Worm (Caenorhabditis elegans) whole organism, midembryonic: ENCODE measurements around the gene C43C3.4.

ENCODE experiments used
- T22C8.4 ChIP-seq: fragments of 200-800 bp; sonication (Bioruptor generic); IDR thresholded peaks from 2 replicates; pipeline ENCODE4 v1.3.6; 2022; ENCODE audit warnings: missing genetic modification characterization, missing compliant biosample characterization
- cog-1 ChIP-seq: sonication (generic microtip); optimal IDR thresholded peaks from 2 replicates; lab custom pipeline; 2016; ENCODE audit warnings: missing genetic modification characterization, missing compliant biosample characterization
- flt-1 ChIP-seq: fragments of 200-800 bp; sonication (Bioruptor generic); IDR thresholded peaks from 2 replicates; pipeline ENCODE4 v1.3.6; 2022; ENCODE audit warnings: missing genetic modification characterization, missing compliant biosample characterization
- klf-2 ChIP-seq: fragments of 200-800 bp; sonication (Bioruptor generic); conservative IDR thresholded peaks from 2 replicates; pipeline ENCODE4 v1.3.6; 2022; ENCODE audit warnings: missing genetic modification reagents, missing genetic modification characterization, missing compliant biosample characterization
- med-1 ChIP-seq: sonication (generic microtip); optimal IDR thresholded peaks from 2 replicates; lab custom pipeline; 2017; ENCODE audit warnings: missing genetic modification characterization, mild to moderate bottlenecking, missing compliant biosample characterization, antibody characterized with exemption, missing genetic modification reagents; ENCODE audit not compliant: insufficient read depth
- ref-1 ChIP-seq: fragments of 200-800 bp; sonication (Bioruptor generic); conservative IDR thresholded peaks from 2 replicates; pipeline ENCODE4 v1.3.6; 2022; ENCODE audit warnings: missing genetic modification reagents, missing genetic modification characterization, missing compliant biosample characterization
- tab-1 ChIP-seq: fragments of 200-800 bp; sonication (Bioruptor generic); IDR thresholded peaks from 2 replicates; pipeline ENCODE4 v1.3.6; 2022; ENCODE audit warnings: missing genetic modification characterization, missing compliant biosample characterization
- ztf-23 ChIP-seq: fragments of 200-800 bp; sonication (Bioruptor generic); IDR thresholded peaks from 2 replicates; pipeline ENCODE4 v1.3.6; 2022; ENCODE audit warnings: missing genetic modification reagents, missing genetic modification characterization, missing compliant biosample characterization
- ztf-29 ChIP-seq: fragments of 200-800 bp; sonication (Bioruptor generic); IDR thresholded peaks from 2 replicates; pipeline ENCODE4 v1.3.6; 2022; ENCODE audit warnings: missing genetic modification reagents, missing genetic modification characterization, missing compliant biosample characterization

The C43C3.4 gene

DNA sequence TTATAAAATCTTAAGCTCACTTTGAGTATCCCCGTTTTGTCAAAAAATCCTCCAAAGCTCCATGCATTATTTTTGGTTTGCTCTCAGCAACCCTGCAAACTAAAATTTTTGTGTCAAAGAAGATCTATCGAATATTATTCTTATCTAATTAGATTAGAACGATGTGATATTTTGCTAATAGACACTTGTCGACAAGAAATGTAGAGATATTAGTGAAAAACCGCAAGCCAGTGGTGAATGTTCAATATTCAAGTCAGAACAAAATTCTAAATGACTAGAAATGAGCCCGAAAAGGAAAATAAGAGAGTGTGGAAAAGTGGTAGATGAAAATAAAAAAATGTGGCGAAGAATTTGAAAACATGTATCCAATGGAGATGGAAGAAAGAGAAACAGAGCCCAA lies at the start of gene C43C3.4:
TSS of gene C43C3.4 (minus strand) at position 101 of the 400 bp plus-strand sequence.
- TF ChIP-seq ztf-29 (GFP tag; lab: Robert Waterston, UW) (no peak), ref-1 (GFP tag; lab: Robert Waterston, UW) (no peak), med-1 (no peak), flt-1 (no peak), tab-1 (GFP tag; lab: Robert Waterston, UW) (no peak), ztf-23 (GFP tag; lab: Robert Waterston, UW) (no peak), cog-1 (tag; lab: Kevin White, UChicago) (no peak), T22C8.4 (GFP tag; lab: Robert Waterston, UW) (no peak), klf-2 (GFP tag; lab: Robert Waterston, UW) (no peak)

DNA sequence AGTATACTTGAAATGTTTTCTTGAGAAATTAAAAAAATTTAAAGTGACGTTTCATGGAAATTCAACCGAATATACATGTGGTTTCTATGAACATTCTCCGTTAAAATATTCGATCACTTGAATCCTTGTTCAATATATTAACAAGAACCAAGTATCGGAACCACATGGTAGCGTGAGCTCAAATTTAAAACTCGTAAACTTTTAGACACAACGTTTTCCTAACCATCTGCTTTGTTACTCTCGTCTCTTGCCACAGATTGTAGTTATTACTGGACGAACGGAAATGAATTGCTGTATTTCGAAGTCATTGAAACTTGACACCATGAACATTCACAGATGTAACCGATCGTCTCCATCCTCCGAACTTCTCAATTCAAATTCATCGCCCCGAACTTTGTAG lies 44.4 kb upstream of the C43C3.4 start:
- TF ChIP-seq flt-1 (no peak), ztf-23 (GFP tag; lab: Robert Waterston, UW) (no peak), tab-1 (GFP tag; lab: Robert Waterston, UW) (no peak), med-1 (no peak), cog-1 (tag; lab: Kevin White, UChicago) (no peak), T22C8.4 (GFP tag; lab: Robert Waterston, UW) (no peak), klf-2 (GFP tag; lab: Robert Waterston, UW) (no peak), ref-1 (GFP tag; lab: Robert Waterston, UW) (no peak), ztf-29 (GFP tag; lab: Robert Waterston, UW) (no peak)

DNA sequence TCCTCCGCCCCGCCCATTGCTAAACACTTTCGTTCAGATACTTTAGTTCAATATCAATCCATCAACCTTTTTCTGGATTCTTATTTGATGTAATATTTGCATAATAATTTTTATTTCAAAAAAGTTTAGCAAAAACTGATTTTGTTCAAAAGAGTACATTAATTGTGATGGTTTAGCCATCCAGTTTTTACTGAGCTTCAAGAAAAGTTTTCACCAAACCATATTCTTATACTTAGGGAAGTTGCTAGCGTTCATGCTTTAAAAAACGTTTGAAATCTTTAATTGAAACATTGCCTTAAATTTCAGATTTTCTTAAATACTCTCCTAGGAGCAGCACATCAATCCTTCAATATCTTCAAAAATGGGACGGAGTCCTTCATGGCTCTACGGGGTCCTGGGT lies 42.6 kb upstream of the C43C3.4 start, which contains the start of gene him-4:
TSS of gene him-4 (plus strand) at position 301 of the 400 bp plus-strand sequence.
- TF ChIP-seq ztf-23 (GFP tag; lab: Robert Waterston, UW) (no peak), ref-1 (GFP tag; lab: Robert Waterston, UW) (no peak), cog-1 (tag; lab: Kevin White, UChicago) (no peak), klf-2 (GFP tag; lab: Robert Waterston, UW) (no peak), tab-1 (GFP tag; lab: Robert Waterston, UW) (no peak), T22C8.4 (GFP tag; lab: Robert Waterston, UW) (no peak), ztf-29 (GFP tag; lab: Robert Waterston, UW) (no peak), med-1 (no peak), flt-1 (no peak)

DNA sequence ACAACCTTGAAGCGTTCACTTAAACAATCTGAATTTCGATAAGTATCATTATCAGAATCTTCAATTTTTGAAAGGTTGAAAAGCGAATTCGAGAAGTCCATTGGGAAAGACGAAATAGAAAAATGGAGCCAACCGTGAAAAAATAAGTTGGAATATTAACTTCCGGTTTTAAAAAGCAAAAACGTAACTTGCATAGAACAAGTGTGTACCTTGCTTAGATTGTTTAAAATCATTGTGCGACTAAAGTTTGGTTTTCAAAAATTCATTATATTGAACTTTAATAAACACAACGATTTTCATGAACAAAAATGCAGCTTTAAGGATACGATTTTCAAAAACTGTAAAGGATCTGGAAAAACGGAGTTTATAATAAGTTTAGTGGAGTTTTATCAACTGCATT lies 38.9 kb upstream of the C43C3.4 start, which contains the start of gene F15G9.2:
TSS of gene F15G9.2 (minus strand) at position 101 of the 400 bp plus-strand sequence.
- TF ChIP-seq ztf-23 (GFP tag; lab: Robert Waterston, UW), result no peak
- TF ChIP-seq cog-1 (tag; lab: Kevin White, UChicago), result no peak
- TF ChIP-seq T22C8.4 (GFP tag; lab: Robert Waterston, UW), result no peak
- TF ChIP-seq med-1, result no peak
- no peak for TF ChIP-seq ref-1 (GFP tag; lab: Robert Waterston, UW)

DNA sequence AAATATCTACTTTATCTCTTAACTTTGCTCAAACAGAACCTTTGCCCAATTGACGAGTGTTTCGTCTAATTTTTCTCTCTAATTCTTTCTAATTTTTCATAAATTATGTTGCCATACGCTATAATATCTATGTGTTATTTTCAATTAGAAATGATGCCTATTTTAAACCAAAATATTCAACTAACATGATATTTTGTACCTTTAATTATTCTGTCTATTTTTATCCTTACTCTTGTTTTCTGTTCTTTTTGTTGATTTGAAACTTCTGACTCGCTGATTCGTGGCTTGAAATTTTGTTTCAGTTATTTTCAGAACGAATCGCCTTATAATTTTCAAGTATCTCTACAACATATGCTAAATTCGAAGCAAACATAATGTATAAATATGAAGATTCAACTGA lies 34.8 kb upstream of the C43C3.4 start, which contains the start of gene F15G9.6:
TSS of gene F15G9.6 (plus strand) at position 301 of the 400 bp plus-strand sequence.
- TF ChIP-seq cog-1 (tag; lab: Kevin White, UChicago) (no peak), T22C8.4 (GFP tag; lab: Robert Waterston, UW) (no peak), ztf-23 (GFP tag; lab: Robert Waterston, UW) (no peak)

DNA sequence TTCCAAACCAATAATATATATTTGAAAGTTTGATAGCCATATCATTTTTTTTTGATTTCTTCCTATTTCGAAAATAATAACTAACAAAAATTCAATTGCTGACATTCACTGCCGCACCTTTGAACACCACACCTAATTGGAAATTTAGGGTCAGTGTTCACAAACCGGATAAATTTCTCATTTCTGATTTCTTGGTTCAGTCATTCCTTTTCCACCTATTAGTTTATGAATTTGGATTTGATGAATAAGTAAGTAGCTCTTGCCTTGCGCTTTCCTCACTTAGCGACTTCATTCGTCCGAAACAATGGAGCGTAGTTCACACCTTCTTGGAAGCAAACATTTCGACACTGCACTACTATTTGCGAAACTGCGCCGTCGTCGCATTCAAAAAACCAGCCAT lies 31.4 kb upstream of the C43C3.4 start, which contains the start of gene F15G9.1:
TSS of gene F15G9.1 (plus strand) at position 301 of the 400 bp plus-strand sequence.
- no peak for TF ChIP-seq ztf-29 (GFP tag; lab: Robert Waterston, UW)
- TF ChIP-seq med-1, result no peak
- TF ChIP-seq tab-1 (GFP tag; lab: Robert Waterston, UW), result no peak
- no peak for TF ChIP-seq klf-2 (GFP tag; lab: Robert Waterston, UW)
- TF ChIP-seq ref-1 (GFP tag; lab: Robert Waterston, UW), result no peak
- TF ChIP-seq flt-1, result no peak

DNA sequence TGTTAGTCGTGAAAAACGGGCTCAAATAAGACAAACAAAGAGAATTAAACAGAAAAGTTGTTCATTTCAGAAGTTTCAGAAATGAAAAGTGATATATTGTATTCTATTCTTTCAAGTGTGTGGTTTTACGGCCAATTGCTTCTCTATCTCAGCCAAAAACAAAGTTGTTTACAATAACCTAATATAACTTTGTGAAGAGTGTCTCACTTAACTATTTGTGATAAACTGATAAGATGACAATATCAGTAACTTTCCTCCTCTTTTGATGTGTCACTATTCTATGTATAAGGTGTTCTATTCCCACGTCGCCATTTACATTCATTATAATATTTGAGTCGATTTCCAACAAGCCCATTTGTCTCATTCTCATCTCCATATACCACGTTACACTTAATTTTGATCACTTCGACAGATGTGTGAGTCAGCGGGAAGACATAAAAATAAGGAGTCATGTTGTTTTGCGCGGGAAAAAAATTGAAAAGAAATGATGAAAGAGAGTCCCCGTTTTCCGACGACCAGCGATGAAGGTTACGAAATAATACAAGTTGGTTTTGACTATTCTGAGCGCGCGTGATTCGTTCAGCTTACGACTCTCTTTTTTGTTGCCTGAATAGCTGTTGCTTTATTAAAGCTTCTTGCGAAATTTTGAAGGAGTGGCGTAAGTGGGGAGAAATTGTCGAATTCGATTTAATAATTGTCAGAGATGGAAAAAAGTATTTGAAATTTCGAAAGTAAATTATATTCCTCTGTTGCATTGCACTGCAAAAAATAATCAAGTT lies 30.7 kb upstream of the C43C3.4 start:
- TF ChIP-seq klf-2 (GFP tag; lab: Robert Waterston, UW) (no peak), T22C8.4 (GFP tag; lab: Robert Waterston, UW) (no peak), med-1 (no peak), cog-1 (tag; lab: Kevin White, UChicago) (no peak), tab-1 (GFP tag; lab: Robert Waterston, UW) (no peak), flt-1 (no peak), ref-1 (GFP tag; lab: Robert Waterston, UW) (no peak), ztf-23 (GFP tag; lab: Robert Waterston, UW) (no peak), ztf-29 (GFP tag; lab: Robert Waterston, UW) (no peak)

DNA sequence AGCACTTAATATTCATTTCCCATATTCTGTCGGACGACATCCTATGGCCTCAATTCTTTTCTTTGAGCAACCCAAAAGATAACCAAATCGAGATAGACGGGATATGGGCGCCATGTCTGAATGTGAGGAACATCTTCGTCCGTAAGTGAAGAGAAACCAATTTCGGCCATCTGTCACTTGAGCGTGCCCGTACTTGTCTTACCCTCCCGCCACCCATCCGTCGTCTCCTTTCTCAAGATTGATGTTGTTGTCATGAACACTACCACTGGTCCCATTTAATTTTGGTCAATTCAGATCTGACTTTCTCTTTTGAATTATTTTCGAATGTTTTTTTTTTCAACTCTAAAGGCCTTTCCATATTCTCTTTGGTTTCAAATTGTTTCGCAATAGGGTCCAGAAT lies 28.1 kb upstream of the C43C3.4 start:
- TF ChIP-seq T22C8.4 (GFP tag; lab: Robert Waterston, UW), result no peak
- TF ChIP-seq ztf-23 (GFP tag; lab: Robert Waterston, UW), result no peak
- no peak for TF ChIP-seq ref-1 (GFP tag; lab: Robert Waterston, UW)
- no peak for TF ChIP-seq flt-1
- TF ChIP-seq cog-1 (tag; lab: Kevin White, UChicago), result no peak
- TF ChIP-seq klf-2 (GFP tag; lab: Robert Waterston, UW), result no peak
- TF ChIP-seq med-1, result no peak
- no peak for TF ChIP-seq tab-1 (GFP tag; lab: Robert Waterston, UW)
- no peak for TF ChIP-seq ztf-29 (GFP tag; lab: Robert Waterston, UW)

DNA sequence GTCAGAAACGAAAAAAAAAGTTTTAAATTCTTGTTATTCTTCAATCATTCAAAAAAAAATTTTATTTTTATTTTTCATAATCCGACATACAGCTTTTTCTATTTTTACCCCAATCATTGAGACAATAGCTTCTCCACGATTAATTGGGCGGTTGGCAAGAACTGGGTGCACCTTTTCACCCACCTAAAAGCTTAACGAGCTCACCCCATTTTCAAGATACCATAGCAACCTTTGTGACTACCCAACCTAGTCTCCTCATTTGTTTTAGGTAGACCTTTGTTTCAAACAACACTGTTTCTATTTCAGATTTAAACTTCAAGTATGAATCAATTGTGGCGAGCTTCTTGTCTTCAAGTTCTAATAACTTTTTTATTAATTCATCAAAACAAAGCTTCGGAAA lies 23.7 kb upstream of the C43C3.4 start, which contains the start of gene dyf-7:
TSS of gene dyf-7 (plus strand) at position 301 of the 400 bp plus-strand sequence.
- no peak for TF ChIP-seq ztf-23 (GFP tag; lab: Robert Waterston, UW)
- TF ChIP-seq flt-1, result no peak
- no peak for TF ChIP-seq med-1

DNA sequence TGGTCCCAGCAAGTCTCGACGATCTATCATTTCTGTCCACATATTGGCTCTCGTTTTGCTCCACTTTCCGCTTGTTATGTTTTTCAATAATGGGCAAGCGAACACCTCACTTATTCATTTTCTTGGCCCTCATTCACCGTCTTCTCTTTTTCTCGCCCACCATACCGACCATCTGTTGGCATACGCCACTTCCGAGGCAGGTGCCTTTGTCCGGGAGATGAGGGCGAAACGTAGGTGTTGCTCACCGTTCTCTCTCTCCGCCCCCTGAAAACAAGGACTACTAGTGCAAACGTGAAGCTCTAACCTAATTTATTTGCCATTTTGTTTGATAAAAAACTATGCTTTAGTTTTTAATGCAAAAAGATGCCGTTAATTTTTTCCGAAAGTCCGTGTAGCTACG lies 23.0 kb upstream of the C43C3.4 start:
- TF ChIP-seq med-1, result no peak
- no peak for TF ChIP-seq ztf-23 (GFP tag; lab: Robert Waterston, UW)
- TF ChIP-seq cog-1 (tag; lab: Kevin White, UChicago), result no peak
